Worm (Caenorhabditis elegans) whole organism, mixed stage, embryonic: ENCODE results near the gene dmd-9.
A peak's percentile ranks its signal among the peaks of the same experiment; 100 is the strongest.
"Not testable (repeated sequence)": the region's sequence is repeated elsewhere in the genome, so short reads cannot be mapped to it uniquely, and the experiment has no call there.

Experiments used
- M03D4.4 ChIP-seq: sonication (generic microtip); optimal IDR thresholded peaks from 2 replicates; lab custom pipeline; 2017; ENCODE audit warnings: mild to moderate bottlenecking, missing genetic modification characterization, missing compliant biosample characterization
- blmp-1 ChIP-seq: fragments of 150-350 bp; optimal IDR thresholded peaks from 2 replicates; lab custom pipeline; 2014; ENCODE audit warnings: missing biosample characterization, missing genetic modification characterization
- ceh-39 ChIP-seq: fragments of 150-350 bp; optimal IDR thresholded peaks from 2 replicates; lab custom pipeline; 2014; ENCODE audit warnings: missing biosample characterization, missing genetic modification characterization
- ceh-83 ChIP-seq: fragments of 200-800 bp; sonication (Bioruptor generic); optimal IDR thresholded peaks from 2 replicates; lab custom pipeline; 2018; ENCODE audit warnings: mild to moderate bottlenecking, missing genetic modification characterization, missing compliant biosample characterization
- ces-1 ChIP-seq: fragments of 150-350 bp; optimal IDR thresholded peaks from 2 replicates; lab custom pipeline; 2014; ENCODE audit warnings: missing biosample characterization, missing genetic modification reagents, missing genetic modification characterization
- drap-1 ChIP-seq: fragments of 200-800 bp; sonication (Bioruptor generic); optimal IDR thresholded peaks from 3 replicates; lab custom pipeline; 2018; ENCODE audit warnings: mild to moderate bottlenecking, missing genetic modification characterization, missing compliant biosample characterization
- elt-1 ChIP-seq: sonication (generic microtip); optimal IDR thresholded peaks from 2 replicates; lab custom pipeline; 2017; ENCODE audit warnings: missing genetic modification characterization, mild to moderate bottlenecking, missing compliant biosample characterization, antibody characterized with exemption, moderate library complexity, borderline replicate concordance; ENCODE audit not compliant: insufficient read depth
- flh-1 ChIP-seq: fragments of 200-800 bp; sonication (Bioruptor generic); optimal IDR thresholded peaks from 2 replicates; lab custom pipeline; 2018; ENCODE audit warnings: mild to moderate bottlenecking, missing genetic modification characterization, moderate library complexity, missing compliant biosample characterization
- ham-2 ChIP-seq: fragments of 200-800 bp; sonication (Bioruptor generic); optimal IDR thresholded peaks from 2 replicates; lab custom pipeline; 2018; ENCODE audit warnings: mild to moderate bottlenecking, missing genetic modification characterization, missing compliant biosample characterization
- hlh-1 ChIP-seq: fragments of 150-350 bp; optimal IDR thresholded peaks from 2 replicates; lab custom pipeline; 2014; ENCODE audit warnings: missing biosample characterization, missing genetic modification reagents, missing genetic modification characterization
- lin-13 ChIP-seq: fragments of 150-350 bp; optimal IDR thresholded peaks from 2 replicates; lab custom pipeline; 2014; ENCODE audit warnings: missing biosample characterization, missing genetic modification characterization
- lin-32 ChIP-seq: fragments of 200-800 bp; sonication (Bioruptor generic); optimal IDR thresholded peaks from 2 replicates; lab custom pipeline; 2018; ENCODE audit warnings: mild to moderate bottlenecking, missing genetic modification characterization, missing compliant biosample characterization
- mep-1 ChIP-seq: fragments of 150-350 bp; optimal IDR thresholded peaks from 2 replicates; lab custom pipeline; 2017; ENCODE audit warnings: missing biosample characterization, missing genetic modification reagents, missing genetic modification characterization, inconsistent platforms
- mls-2 ChIP-seq: sonication (generic microtip); optimal IDR thresholded peaks from 2 replicates; lab custom pipeline; 2016; ENCODE audit warnings: mild to moderate bottlenecking, missing genetic modification characterization, moderate library complexity, missing compliant biosample characterization
- nhr-12 ChIP-seq: fragments of 150-350 bp; optimal IDR thresholded peaks from 2 replicates; lab custom pipeline; 2014; ENCODE audit warnings: missing biosample characterization, missing genetic modification characterization
- nhr-2 ChIP-seq: fragments of 150-350 bp; optimal IDR thresholded peaks from 2 replicates; lab custom pipeline; 2014; ENCODE audit warnings: missing biosample characterization, missing genetic modification characterization
- nhr-237 ChIP-seq: fragments of 150-350 bp; optimal IDR thresholded peaks from 2 replicates; lab custom pipeline; 2014; ENCODE audit warnings: missing biosample characterization, missing genetic modification characterization
- nhr-28 ChIP-seq: fragments of 150-350 bp; optimal IDR thresholded peaks from 2 replicates; lab custom pipeline; 2014; ENCODE audit warnings: missing biosample characterization, missing genetic modification characterization
- nhr-76 ChIP-seq: sonication (generic microtip); optimal IDR thresholded peaks from 2 replicates; lab custom pipeline; 2017; ENCODE audit warnings: missing biosample characterization, missing genetic modification characterization
- pha-4 ChIP-seq: fragments of 150-350 bp; optimal IDR thresholded peaks from 2 replicates; lab custom pipeline; 2018; ENCODE audit warnings: missing biosample characterization, missing genetic modification reagents, missing genetic modification characterization
- sem-2 ChIP-seq: fragments of 200-800 bp; sonication (Bioruptor generic); optimal IDR thresholded peaks from 2 replicates; lab custom pipeline; 2018; ENCODE audit warnings: mild to moderate bottlenecking, missing genetic modification characterization, missing compliant biosample characterization
- sptf-1 ChIP-seq: sonication (generic microtip); optimal IDR thresholded peaks from 2 replicates; lab custom pipeline; 2017; ENCODE audit warnings: mild to moderate bottlenecking, missing genetic modification characterization, moderate library complexity, missing compliant biosample characterization
- unc-120 ChIP-seq: sonication (generic microtip); optimal IDR thresholded peaks from 2 replicates; lab custom pipeline; 2017; ENCODE audit warnings: missing genetic modification characterization, missing compliant biosample characterization; ENCODE audit not compliant: poor library complexity, severe bottlenecking
- unc-39 ChIP-seq: fragments of 150-350 bp; optimal IDR thresholded peaks from 2 replicates; lab custom pipeline; 2014; ENCODE audit warnings: missing biosample characterization, missing genetic modification characterization
- zip-8 ChIP-seq: fragments of 150-350 bp; optimal IDR thresholded peaks from 2 replicates; lab custom pipeline; 2014; ENCODE audit warnings: missing biosample characterization, missing genetic modification characterization
- ztf-11 ChIP-seq: fragments of 150-350 bp; optimal IDR thresholded peaks from 2 replicates; lab custom pipeline; 2014; ENCODE audit warnings: missing biosample characterization, missing genetic modification characterization

dmd-9 gene

ce11 chrIV:3254443-3254842, at the start of gene dmd-9:
Gene dmd-9 (minus strand): TSS chrIV:3254543.
- TF ChIP-seq M03D4.4 (tag; lab: Kevin White, UChicago) (peak; percentile 4), pha-4 (tag; lab: Kevin White, UChicago) (no peak)
- TF ChIP-seq, all 35 proteins: peak for 1

- TF ChIP-seq mls-2; nhr-76 (tag; lab: Kevin White, UChicago); nhr-12: not testable (repeated sequence)
These were observed 49.3 kb upstream of the dmd-9 start, which contains the start of gene idpp-12 for ce11 chrIV:3303690-3304089. Gene idpp-12 (plus strand): TSS chrIV:3303990.

ce11 chrIV:3302058-3302457, 47.7 kb upstream of the dmd-9 start, which contains the start of gene W08E12.4:
Gene W08E12.4 (plus strand): TSS chrIV:3302358.
- TF ChIP-seq pha-4 (tag; lab: Kevin White, UChicago); lin-32 (GFP tag; lab: Kevin White, UChicago); nhr-12: not testable (repeated sequence)

- TF ChIP-seq ztf-11 (tag; lab: Kevin White, UChicago) (no peak), unc-120 (tag; lab: Kevin White, UChicago) (no peak), nhr-76 (tag; lab: Kevin White, UChicago) (no peak), ceh-39 (tag; lab: Kevin White, UChicago) (no peak), M03D4.4 (tag; lab: Kevin White, UChicago) (no peak), sem-2 (GFP tag; lab: Kevin White, UChicago) (no peak), hlh-1 (tag; lab: Kevin White, UChicago) (no peak), ceh-83 (GFP tag; lab: Kevin White, UChicago) (no peak), ham-2 (GFP tag; lab: Kevin White, UChicago) (no peak), elt-1 (tag; lab: Kevin White, UChicago) (no peak), nhr-2 (no peak), flh-1 (GFP tag; lab: Kevin White, UChicago) (no peak), blmp-1 (tag; lab: Kevin White, UChicago) (no peak)
These were observed 46.1 kb upstream of the dmd-9 start, which contains the start of gene W08E12.5 for ce11 chrIV:3300492-3300891. Gene W08E12.5 (plus strand): TSS chrIV:3300792.

DNA sequence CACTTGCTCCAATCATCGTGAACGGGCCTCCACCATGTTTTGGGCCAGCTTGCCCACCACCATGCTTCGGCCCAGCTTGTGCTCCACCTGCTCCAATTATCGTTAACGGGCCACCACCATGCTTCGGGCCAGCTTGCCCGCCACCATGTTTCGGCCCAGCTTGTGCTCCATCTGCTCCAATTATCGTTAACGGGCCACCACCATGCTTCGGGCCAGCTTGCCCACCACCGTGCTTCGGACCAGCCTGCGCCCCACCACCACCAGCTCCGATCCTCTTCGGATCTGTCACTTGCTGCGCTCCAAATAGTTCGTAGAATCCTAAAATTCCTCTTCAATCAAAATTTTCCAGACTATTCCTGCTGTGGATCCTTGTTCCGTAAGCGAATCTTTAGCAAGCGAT, 44.9 kb upstream of the dmd-9 start:
- TF ChIP-seq mep-1 (no peak), unc-39 (tag; lab: Kevin White, UChicago) (no peak), ceh-83 (GFP tag; lab: Kevin White, UChicago) (peak; percentile 46), lin-13 (tag; lab: Kevin White, UChicago) (no peak)

- TF ChIP-seq mep-1 (no peak), pha-4 (tag; lab: Kevin White, UChicago) (no peak), ztf-11 (tag; lab: Kevin White, UChicago) (no peak), ceh-83 (GFP tag; lab: Kevin White, UChicago) (no peak), zip-8 (tag; lab: Kevin White, UChicago) (no peak), nhr-28 (tag; lab: Kevin White, UChicago) (no peak), lin-32 (GFP tag; lab: Kevin White, UChicago) (no peak), hlh-1 (tag; lab: Kevin White, UChicago) (no peak), lin-13 (tag; lab: Kevin White, UChicago) (no peak), nhr-237 (no peak), mls-2 (no peak), ces-1 (GFP tag; lab: Kevin White, UChicago) (no peak), unc-120 (tag; lab: Kevin White, UChicago) (no peak), nhr-76 (tag; lab: Kevin White, UChicago) (no peak)
These were observed 44.0 kb upstream of the dmd-9 start, which contains the start of gene W08E12.6 for ce11 chrIV:3298300-3298699. Gene W08E12.6 (plus strand): TSS chrIV:3298600.

DNA sequence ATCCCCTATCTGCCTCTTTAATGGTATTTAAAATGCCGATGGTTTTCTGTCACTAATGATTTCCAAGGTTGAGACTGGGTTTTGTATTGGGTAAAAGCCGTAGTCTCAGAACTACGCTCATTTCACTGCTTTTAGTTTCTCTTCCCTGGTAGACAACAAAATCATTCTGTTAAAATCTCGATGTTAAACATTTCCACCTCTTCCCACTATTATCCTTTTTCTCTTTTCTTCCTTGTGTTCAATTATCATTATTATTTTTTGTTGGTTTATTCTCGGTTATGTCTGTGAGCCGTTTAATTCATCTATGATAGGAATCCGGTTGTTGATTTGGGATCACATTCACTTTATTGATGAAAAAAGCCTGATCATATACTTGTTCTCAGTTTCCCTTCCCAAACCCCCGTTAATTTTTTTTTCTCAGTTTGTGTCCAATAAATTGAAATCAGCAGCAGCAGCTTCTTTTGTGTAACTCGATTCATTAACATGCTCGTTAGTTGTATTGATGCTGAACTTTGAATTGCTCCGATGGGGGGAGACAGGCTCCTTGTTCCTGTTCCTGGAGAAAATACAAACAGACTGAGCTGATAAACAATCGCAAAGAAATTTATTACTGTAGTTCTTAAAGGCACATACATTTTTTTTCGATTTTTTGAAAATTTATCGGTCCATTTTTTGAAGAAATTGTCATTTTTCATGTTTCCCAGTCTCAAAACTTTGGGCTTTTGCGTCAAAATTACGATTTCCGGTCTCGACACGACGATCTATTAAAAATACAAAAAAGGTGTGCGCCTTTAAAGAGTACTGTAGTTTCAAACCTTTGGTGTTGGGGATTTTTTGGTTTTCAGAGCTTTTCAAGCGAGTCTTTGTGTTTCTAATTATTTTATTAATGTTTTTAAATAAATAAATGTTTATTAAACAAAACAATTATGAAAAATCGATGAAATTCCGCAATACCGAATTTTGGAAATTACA, 42.5 kb upstream of the dmd-9 start:
- TF ChIP-seq drap-1 (no peak), sptf-1 (tag; lab: Kevin White, UChicago) (no peak), mls-2 (no peak), nhr-2 (no peak), pha-4 (tag; lab: Kevin White, UChicago) (no peak)
